Fruit fly (Drosophila melanogaster) whole organism, larva: ENCODE results near the gene Nufip.

ENCODE experiments used
- noc ChIP-seq: fragments of 200-800 bp; sonication (Bioruptor generic); optimal IDR thresholded peaks from 3 replicates; lab custom pipeline; 2019; ENCODE audit warnings: missing biosample characterization, mild to moderate bottlenecking, missing genetic modification characterization, moderate library complexity

Gene Nufip

DNA sequence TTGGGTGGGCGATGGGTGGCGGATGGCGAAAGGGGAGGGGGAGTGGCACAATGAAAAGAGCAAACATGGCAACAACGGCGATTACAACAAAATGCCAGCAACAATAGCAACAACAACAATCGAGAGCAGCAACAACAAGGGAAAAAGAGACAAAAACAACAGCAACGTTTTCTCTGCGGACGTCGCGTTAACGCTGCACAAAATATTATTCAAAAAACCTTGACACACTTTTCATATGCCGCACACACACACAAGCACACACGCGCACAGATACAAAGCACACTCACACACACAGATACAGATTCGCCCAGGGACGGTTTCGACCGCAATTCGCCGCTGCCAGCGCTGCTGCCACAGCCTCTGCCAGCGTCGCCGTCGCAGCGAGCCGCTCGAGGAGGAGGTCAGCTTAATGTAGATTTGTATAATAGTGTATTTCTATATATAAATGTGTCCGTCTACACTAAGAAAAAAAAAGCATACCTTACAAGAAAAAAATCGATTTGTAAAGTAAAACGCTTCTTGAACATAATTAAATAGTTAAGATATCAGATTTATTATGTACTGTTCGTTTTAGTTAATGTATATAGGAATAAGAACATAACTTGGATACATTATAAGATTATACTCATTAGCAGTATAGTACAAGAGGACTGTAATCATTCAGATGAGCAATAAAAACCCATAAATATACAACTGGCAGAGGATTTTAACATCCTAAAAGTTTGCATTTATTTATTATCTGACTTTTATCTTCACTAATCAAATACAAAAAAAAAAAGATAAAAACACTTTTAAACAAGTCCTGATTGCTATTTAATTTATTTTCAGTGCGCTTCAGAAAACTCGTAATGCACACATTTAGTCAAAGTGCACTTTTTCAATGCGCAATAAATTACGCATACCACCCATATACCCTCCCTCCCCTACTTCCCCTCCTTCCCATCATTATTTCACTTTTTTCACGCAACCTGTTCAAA is 33.8 kb upstream of the Nufip start:
- no peak for TF ChIP-seq noc (tag; lab: Kevin White, UChicago)

DNA sequence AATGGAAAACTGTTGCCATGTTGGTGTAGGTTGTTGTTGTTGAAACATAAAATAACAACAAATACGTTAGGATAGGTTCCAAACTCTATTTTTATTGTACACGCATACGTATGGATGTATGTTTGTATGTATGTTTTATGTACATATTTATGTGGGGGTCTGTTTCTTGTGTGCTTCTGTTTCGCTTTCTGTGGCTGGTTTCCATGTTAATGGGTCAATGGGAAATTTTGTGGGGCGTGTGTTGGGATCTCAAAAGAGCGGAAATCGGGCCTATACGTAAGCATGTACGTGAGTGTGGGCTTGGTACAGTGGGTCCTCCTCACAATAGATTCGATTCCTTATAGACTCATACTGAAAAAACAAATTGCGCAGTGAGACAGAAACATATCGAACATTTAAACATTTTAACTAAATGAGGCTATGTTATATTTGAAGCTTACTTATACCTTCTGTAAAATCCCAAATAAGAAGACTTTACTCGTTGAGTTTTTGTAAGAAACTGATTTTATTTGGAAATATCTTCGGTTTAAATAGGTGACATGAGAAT is 23.9 kb upstream of the Nufip start:
- no peak for TF ChIP-seq noc (tag; lab: Kevin White, UChicago)

DNA sequence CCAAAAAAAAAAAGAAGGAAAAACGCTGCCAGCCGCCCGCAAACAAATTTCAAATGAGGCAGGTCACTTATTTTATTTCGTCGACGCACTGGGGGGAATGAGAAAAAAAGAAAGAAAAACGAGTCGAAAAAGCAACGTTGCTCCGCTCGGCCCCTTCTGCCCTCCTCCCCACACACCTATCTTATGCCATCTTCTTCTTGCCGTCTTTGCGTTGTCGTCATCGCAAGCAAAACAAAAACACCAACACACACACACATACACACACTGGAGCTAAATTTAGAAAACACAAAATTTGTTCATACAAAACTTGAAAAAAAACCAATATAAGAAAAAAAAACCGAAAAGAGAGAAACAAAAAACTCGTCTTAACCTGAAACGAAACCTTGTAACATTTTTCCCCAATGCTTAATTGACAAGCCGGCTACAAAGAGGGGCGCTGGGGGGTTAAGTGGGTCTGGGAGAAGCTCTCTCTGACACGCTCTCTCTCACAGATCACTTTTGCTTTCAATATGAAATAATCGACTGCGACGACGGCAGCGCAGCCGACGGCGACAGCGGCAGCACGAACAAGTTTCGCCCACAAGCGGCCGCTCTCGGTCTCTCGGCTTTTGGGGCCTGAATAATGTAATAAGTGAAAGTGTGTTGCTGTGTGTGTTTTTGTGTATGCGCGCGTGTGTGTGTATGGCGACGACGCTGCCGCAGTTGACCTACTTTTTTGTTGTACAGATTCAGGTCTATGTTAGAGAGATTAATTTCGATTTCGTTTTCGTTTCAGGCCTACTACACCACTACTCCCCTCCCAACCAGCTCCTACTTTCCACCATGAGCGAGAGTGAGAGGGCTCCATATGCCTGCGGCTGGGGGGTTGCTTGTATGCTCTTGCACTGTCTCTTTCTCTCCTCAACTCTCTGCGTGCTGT is 23.2 kb upstream of the Nufip start:
- TF ChIP-seq noc (tag; lab: Kevin White, UChicago): peak; percentile 70

DNA sequence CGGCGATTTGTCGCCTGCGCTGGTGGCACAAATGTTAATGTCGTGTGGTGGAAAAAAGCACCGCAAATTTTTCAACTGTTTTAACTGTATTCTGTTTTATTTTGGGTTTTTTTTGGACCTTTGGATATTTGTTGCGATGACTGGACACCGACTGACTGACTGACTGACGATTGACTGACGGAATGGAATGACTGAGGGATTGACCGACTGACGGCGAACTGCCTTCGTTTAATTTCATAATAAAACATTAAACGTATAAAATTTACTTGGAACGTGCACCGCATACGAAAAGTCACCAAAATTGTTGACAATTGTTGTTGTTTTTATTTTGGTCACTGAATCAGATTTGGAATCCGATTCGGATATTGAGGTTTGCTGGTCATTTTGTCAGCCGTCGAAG is 21.6 kb upstream of the Nufip start:
- TF ChIP-seq noc (tag; lab: Kevin White, UChicago): no peak

DNA sequence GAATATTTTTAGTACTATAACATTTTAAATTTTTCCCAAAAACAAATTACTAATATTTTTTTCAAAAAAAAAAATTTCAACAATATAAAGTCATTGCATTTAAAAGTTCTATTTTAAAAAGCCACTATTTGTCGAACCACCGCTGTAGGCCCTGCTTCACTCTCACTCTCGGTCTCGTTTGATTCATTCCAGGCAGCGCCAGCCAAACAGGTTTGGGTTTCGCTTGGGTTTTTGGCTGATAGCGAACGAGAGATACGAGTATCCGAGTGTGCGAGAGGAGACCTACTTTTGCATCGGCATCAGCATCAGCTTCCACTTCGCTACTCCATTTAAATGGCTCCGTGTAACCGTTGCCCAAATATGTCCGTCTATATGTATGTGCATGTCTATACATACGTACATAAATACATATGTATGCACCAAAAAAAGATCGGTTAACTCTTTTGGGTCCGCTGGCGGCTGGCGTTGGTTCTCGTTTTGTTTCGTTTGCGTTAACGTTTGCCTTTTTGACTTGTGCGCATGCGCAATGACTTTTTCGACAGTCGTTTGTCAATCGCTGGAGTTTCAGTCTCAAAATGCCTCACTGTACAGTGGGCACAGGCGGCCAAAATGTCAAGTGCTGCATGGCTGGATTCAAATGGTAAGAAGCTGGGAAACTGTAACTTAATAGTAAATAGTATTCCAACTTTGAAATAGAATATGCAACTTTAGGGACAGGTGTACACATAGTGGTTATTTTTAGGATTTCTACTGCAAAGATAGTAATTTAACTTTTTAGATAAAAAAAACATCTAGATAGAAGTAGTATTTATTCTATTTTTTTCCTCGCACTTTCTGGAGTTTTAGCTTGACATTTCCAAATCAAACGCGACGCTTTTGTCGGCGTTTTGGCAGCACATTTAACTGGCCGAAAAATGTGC is 20.9 kb upstream of the Nufip start:
- peak; percentile 56 for TF ChIP-seq noc (tag; lab: Kevin White, UChicago)

DNA sequence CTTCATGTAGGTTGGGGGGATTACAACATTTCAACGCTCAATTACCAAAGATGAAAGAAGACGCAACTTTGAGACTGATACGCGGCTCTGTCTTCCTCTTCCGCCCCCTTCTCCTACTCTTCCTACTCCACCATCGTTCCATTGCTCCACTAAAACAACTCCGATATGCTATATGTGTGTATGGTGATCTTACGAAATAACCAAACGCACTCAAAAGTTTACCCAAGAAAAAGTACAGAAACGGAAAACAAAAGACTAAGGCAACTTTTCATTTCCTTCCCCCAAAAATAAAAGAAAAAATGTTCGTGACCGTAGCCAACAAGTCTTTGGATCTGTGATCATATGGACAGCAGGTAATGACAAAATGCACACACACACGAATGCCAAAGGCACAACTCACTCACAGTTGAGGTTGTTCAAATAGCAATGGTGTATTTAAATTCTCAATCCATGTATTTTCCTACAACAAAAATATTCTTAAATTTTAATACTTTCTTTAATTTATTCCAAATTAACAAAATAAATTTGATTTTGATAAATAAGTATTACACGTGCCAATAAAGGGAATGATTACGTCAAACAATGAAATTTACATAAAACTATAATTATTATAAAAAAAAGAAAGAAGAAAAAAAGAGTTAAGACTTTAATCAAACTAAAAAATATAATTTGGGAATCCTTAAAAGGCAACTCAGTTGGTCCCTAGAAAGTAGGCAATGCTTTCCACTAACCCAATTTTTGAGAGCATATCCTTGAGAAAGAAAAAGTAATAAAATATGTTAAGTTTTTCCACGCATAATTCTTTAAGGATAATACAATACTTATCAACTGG is 20.0 kb upstream of the Nufip start:
- no peak for TF ChIP-seq noc (tag; lab: Kevin White, UChicago)

DNA sequence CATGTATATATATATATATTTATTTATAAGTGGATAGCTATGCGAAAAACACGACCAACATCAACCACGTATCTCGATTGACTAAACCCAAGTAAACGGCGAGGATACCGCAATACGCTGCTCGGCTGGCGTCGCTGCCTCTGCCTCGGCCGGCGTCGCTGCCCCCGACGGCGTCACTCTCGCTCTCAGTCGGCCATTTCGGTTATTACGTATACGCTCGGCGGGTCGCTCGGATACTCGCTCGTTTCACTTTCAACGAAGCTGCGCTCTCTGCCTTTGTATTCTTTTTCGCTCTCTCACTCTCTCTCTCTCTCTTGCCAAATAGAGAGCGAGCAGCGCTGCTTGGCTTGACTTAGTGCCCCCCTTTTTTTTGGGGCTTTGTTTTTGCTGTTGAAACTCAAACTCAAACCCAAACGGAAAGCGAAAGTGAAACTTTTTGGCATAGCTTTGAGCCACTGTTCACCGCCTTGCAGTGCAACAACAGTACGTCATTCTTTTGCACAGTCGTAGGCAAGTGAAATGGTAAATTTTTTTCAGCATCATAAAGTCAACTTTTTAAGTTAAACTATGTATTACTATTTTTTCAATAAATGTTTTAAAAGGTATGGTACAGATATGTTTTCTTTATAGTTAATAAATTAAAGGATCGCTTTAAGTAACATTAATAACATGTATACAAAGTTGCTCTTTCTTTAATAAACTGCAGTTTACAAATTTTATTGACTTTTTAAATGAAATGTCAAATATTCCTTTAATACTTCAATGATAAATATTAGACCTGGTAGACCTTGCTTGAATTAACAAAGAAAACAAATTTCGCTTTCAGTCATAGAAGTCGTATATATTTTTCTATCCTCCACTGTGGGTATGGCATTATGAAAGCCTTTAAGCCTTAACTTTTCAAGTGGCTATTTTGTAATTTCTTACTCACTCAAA is 17.8 kb upstream of the Nufip start:
- TF ChIP-seq noc (tag; lab: Kevin White, UChicago): no peak

DNA sequence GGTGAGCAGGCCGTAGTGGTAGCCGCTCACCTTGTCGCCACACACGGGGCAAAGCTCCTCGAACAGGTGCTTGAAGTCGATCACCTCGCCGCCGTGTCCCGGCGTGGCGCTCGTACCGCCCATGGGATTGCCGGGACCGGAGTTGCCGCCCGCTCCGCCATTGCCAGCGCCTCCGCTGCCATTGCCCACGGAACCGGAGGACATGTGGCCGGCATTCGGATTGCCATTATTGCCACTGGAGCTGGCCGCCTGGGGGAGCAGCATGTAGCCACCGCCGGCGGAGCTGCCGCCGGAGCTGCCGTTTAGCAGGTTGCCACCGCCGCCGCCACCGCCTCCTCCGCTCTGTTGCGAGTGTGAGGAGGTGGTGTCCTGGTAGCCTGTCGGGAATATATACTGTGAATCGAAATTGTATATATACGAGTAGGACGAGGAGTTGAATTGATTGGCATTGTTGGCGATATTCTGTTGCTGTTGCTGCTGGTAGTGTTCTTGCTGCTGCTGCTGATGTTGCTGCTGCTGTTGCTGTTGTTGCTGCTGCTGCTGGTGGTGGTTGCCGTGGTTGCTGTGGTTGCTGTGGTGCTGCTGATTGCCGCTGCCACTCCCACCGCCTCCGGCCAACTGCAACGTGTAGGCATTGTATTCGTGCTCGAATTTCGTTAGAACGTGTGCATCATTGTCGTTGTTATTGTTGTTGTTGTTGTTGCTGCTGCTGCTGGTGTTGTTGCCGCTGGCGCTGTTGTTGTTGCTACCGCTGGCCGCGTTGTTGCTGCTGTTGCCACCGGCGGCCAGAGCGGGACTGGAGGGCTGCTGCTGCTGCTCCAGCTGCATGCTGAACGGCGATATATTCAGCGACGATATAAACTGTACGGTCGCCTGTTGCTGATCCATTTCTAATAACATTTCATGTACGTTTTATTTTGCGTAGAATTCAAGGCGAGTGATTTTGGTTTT is 15.6 kb upstream of the Nufip start:
- no peak for TF ChIP-seq noc (tag; lab: Kevin White, UChicago)

DNA sequence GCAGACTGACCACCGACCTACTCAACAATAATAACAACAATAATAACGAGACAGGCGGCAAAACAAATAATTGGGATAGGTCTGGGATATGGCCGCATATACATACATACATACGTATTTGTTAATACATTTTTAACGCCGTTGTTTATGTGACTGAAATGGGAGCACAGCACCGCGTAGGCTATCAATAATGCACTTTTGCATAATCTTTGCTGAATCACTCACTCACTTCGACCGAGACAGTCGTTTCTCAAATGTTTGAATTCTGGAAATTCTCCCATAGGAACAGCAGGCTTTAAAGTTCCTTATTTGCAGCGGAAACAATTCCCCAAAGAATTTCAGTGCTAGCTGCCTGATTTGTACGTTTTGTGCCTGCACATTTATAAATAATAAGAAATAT is 13.6 kb upstream of the Nufip start:
- no peak for TF ChIP-seq noc (tag; lab: Kevin White, UChicago)

DNA sequence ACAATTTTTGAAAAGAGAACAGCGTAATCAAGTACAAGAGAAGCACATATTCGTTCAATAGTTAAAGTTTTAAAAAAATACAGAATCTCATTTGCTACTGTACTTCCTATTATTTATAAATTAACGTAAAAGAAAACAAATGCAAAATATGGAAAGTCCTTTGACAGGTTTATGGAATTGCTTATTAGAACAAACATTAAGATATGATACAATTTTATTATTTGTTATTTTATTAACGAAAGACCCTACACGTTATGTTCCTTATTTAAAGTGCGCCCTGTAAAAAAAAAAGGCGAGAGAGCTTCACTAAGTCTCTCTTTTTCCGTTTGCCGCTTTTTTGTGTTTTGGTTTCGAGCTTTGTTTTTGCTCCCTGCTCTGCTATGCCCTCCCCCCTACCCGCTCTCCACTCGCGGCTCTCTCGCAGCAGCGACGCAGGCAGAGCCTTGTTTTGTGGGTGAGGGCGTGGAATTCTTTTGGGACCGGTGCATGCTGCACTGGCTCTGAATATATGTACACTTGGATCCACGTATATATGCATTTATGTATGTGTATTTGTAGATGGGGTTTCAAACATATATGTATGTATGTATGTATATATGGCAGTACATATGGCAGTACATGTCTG is 12.4 kb upstream of the Nufip start:
- no peak for TF ChIP-seq noc (tag; lab: Kevin White, UChicago)

DNA sequence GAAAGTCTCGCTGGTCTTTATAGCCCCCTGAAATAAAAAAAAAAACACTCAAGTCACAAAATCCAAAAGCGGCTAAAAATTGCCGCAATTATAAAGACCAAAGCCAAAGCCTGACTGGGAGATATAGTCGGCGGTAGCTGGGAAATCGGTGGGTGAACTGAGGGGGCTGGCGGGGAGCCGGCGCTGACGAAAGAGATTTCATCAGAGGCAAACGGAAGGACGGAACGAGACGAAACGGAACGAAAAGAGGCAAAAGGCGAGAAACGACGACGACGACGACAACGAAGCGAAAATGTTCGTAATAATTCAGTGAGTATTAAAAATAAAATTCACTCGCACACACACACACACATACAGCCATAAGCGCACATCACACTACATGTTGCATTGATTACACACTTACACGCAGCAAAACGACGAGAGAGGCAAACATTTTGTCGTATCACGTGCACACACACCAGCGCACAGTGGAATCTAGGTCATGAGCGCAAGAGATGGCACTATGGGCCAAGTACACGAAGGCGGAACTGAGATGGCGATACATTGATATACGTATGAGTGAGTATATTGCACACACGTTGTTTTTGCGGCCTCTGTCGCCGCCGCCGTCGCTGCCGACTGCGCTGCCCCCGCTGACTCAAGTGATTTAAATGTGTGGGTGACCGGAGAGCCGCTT is 10.9 kb upstream of the Nufip start:
- TF ChIP-seq noc (tag; lab: Kevin White, UChicago): peak; percentile 18
